Worm (Caenorhabditis elegans): Measurements from ENCODE around the gene F19C6.5.

ce11 chrX:9938537-9938936, 46.2 kb downstream of the F19C6.5 start, which contains the start of the genes C17G1.5 and C17G1.14:
- no peak for TF ChIP-seq lin-54 (GFP tag; optimal IDR thresholded peaks at IDR 0.05)
- no peak for TF ChIP-seq ama-1 (optimal IDR thresholded peaks at IDR 0.05)
- TF ChIP-seq ama-1 (GFP tag; optimal IDR thresholded peaks at IDR 0.05), result no peak
- no peak for TF ChIP-seq hrde-1 (tag; optimal IDR thresholded peaks at IDR 0.05; ENCODE audit: borderline replicate concordance)
- TF ChIP-seq F57C9.4 (tag; optimal IDR thresholded peaks at IDR 0.05), result no peak
- no peak for TF ChIP-seq madf-3 (GFP tag; IDR thresholded peaks at IDR 0.05)
- TF ChIP-seq ztf-26 (tag; optimal IDR thresholded peaks at IDR 0.05), result no peak
- TF ChIP-seq unc-62 (GFP tag; optimal IDR thresholded peaks at IDR 0.05), result no peak
- no peak for TF ChIP-seq snpc-4 (GFP tag; optimal IDR thresholded peaks at IDR 0.05)
- TF ChIP-seq snpc-4 (tag; optimal IDR thresholded peaks at IDR 0.05), result no peak
- no peak for TF ChIP-seq aptf-3 (GFP tag; IDR thresholded peaks at IDR 0.05)
- TF ChIP-seq sea-2 (GFP tag; IDR thresholded peaks at IDR 0.05), result no peak
